Worm (Caenorhabditis elegans): ENCODE results near the gene T01D3.3.

T01D3.3 gene

DNA sequence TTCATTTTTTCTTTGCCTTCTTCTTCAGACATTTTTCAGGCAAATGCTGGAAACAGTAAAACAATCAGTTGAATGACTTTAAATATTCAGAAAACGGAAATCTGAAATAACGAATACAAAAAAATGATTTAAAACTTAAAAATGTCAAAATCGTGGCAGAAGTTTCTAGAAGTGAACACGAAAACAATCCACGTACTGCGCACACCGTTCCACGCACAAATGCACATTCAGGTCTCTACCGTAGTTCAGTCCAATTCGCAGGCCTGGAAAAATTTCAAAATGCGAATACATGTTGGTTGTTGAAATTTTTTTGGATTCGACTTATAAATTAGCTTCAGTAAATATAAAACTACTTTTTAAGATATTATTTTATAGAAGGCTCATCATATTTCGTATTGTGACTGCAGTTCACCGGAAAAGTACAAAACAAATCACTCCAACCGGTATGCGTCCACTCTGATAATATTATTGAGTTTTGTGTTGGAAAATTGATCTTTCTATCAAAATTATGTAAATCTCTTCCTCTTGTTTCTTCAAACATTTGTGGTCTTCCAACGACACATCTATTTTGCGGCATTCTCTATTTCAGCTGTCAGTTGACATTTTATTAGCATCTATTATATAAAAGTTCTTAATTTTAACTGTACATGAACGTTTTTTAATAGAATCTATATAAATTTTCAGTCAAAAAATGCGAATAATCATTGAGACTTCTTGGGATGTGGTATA is 32.0 kb upstream of the T01D3.3 start, which contains the start of the genes mip-2 and F58G11.4:
TSS of gene mip-2 (minus strand) at position 48 of the 729 bp plus-strand sequence.
TSS of gene F58G11.4 (plus strand) at position 679 of the 729 bp plus-strand sequence.
- no peak for TF ChIP-seq unc-62 (GFP tag; optimal IDR thresholded peaks at IDR 0.05)

DNA sequence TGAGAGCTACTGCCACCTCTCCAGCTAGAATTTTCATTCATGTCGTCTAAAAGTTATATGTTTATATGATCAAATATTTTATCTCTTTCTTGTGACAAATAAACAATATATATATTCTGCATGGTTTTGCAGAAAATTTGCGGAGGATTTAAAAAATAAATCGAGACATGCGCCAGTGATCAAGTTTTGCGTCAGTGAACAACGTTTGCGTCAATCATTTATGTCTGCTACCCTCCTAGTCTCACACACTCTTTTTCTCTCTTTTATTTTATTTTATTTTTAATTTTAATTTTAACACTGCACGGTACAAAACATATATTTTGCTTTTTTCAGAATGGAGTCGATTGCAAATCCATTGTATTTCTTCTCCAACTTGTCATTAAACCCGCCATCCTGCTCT is 25.5 kb upstream of the T01D3.3 start, which contains the start of the genes tag-65 and ccz-1:
TSS of gene tag-65 (minus strand) at position 46 of the 400 bp plus-strand sequence.
TSS of gene ccz-1 (plus strand) at position 334 of the 400 bp plus-strand sequence.
- no peak for TF ChIP-seq unc-62 (GFP tag; optimal IDR thresholded peaks at IDR 0.05)

DNA sequence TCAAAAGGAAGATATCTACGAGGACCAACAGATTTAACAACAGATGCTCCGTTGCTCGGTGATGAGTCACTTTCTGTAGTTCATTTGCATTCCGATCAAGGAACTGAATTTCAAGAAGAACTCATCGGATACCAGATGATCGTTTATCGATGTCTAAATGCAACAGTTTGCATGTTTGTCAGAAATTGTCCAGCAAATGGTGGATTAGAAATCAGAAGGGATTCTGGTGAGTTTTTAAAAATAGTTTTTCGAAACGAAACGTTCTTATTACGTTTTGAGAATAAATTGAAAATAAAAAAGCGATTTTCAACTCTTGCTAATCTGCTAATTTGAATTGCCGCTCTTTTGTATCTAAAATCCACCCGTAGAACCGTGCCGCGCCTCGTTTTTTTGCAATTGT is 24.2 kb upstream of the T01D3.3 start:
- TF ChIP-seq unc-62 (GFP tag; optimal IDR thresholded peaks at IDR 0.05), result no peak

DNA sequence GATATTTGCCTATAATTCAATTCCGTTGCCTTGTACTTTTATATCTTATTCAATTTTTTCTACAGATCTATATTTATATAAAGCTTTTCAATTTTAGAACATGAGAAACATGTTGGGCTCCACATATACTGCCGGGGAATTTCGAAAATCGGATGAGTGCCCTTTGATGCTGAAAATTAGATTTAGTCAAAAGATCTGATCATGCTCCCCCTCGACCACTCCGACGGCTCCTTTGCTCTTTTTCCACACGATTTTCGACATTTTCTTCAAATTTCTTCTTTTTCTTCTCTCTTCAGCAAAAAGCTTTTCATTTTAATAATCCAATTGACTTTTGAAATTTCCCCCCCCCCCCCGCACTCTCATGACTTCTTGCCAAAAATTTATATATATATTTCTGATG is 22.6 kb upstream of the T01D3.3 start:
- TF ChIP-seq unc-62 (GFP tag; optimal IDR thresholded peaks at IDR 0.05), result no peak

DNA sequence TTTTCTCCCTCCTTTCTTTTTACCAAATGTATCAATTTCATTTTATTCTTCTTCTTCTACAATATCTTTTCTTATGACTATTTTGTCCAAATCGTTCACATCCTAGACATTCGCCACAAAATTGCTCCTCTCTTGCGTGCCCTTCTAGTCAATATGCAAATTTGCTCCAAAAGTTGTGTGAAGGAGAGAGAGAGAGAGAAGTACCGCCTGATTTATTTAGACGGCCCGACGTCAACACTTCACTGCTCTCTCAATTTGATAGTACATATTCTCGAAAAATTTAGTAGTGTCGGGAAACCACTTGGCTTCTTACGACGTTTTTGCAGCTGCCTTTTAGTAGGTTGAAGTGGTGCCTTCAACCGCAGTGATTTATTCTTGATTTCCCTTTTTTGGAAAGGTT is 17.6 kb upstream of the T01D3.3 start:
- TF ChIP-seq unc-62 (GFP tag; optimal IDR thresholded peaks at IDR 0.05), result no peak

DNA sequence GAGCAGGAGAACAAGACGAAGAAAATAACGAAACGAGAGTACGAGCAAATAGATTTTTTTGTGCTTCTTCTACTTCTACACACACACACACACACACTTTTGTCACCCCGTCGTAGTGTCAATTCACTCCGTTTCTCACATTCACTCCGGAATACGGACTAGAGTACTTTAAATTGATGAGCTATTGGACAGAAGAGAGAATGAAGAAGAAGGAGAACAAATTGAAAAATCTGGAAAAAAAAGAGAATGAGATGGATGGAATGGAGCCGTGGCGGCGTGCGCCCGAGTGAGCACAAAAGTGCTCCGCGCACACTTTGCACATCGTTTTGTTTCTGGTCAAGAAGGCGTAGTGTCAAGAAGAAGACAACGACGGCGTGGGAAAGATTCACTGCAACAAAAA is 16.6 kb upstream of the T01D3.3 start:
- no peak for TF ChIP-seq unc-62 (GFP tag; optimal IDR thresholded peaks at IDR 0.05)

ce11 chrV:13689592-13689991 is 14.5 kb upstream of the T01D3.3 start, which contains the start of gene T01D3.1:
TSS of gene T01D3.1 (plus strand) at chrV:13689892.
- TF ChIP-seq unc-62 (GFP tag; optimal IDR thresholded peaks at IDR 0.05), result no peak

ce11 chrV:13690276-13690675 is 13.8 kb upstream of the T01D3.3 start:
- TF ChIP-seq unc-62 (GFP tag; optimal IDR thresholded peaks at IDR 0.05), result no peak

- TF ChIP-seq unc-62 (GFP tag; optimal IDR thresholded peaks at IDR 0.05), result no peak
Measured at ce11 chrV:13694103-13694502, 10.0 kb upstream of the T01D3.3 start.

- no peak for TF ChIP-seq unc-62 (GFP tag; optimal IDR thresholded peaks at IDR 0.05)
Measured at ce11 chrV:13707295-13707694, 3.2 kb downstream of the T01D3.3 start, which contains the start of gene hlh-34. TSS of gene hlh-34 (minus strand) at chrV:13707395.

ce11 chrV:13711060-13711459 is 7.0 kb downstream of the T01D3.3 start, which contains the start of gene srx-96:
TSS of gene srx-96 (plus strand) at chrV:13711360.
- TF ChIP-seq unc-62 (GFP tag; optimal IDR thresholded peaks at IDR 0.05), result no peak

DNA sequence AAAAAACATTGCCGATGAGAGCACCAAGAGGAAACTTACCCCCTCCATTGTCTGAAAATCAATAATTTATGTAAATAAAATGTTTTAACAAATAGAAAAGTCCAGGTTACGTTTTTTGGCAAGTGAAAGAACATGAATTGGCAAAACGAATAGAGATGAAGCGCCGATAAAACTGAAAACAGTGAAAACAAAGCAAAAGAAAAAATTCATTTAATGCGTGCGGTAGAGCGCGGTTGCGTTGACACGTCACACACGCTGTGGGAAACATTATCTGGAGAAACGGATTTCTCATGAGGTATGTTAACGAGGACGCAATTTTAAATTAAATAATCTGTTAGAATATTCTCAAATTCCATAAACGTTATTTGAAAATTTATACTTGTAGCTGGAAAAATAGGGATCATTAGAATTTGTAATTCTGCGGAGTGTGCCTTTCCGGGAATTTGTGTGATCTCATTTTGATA is 11.2 kb downstream of the T01D3.3 start, which contains the start of gene zipt-9:
TSS of gene zipt-9 (minus strand) at position 51 of the 464 bp plus-strand sequence.
- no peak for TF ChIP-seq unc-62 (GFP tag; optimal IDR thresholded peaks at IDR 0.05)

DNA sequence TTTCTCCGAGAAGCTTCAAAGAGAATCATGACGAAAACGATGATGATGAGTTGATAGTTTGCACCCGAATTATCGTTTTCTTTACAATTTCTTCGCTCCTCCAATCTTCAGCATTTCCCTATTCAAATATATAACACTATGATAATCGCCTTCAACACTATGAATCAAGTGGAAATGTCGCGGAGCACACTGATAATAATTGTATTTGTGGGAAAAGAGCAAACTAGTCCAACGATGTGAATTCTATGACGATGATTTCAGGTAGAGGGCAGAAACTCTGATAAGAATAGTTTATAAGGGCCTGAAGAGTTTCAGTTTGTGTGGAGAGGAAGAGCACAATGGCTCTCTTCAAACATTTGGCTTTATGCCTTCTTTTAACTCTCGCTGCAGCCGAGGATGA is 12.5 kb downstream of the T01D3.3 start, which contains the start of gene T01D3.6:
TSS of gene T01D3.6 (plus strand) at position 294 of the 400 bp plus-strand sequence.
- TF ChIP-seq unc-62 (GFP tag; optimal IDR thresholded peaks at IDR 0.05), result no peak

- TF ChIP-seq unc-62 (GFP tag; optimal IDR thresholded peaks at IDR 0.05), result no peak
Measured at ce11 chrV:13724781-13725180, 20.7 kb downstream of the T01D3.3 start, which contains the start of gene F35E12.2. TSS of gene F35E12.2 (minus strand) at chrV:13724881.

DNA sequence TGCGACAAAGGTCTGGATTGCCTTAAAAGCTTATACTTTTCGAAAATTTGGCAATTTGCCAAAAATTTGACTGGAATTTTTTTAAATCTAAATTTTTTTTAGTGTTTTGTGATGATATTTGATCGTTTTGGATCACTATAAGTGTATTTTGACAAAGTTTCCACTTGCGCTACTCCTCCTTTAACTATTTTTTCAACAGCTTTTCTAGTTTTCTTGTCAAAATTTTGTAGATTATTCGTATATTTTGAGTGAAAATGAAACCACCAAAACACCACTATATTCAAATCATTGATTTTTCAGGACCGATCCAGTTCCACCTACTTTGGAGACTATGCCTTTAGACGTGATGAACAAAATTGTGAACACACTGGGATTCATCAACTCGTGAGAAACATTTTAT is 21.5 kb downstream of the T01D3.3 start, which contains the start of gene fbxa-181:
TSS of gene fbxa-181 (plus strand) at position 301 of the 400 bp plus-strand sequence.
- TF ChIP-seq unc-62 (GFP tag; optimal IDR thresholded peaks at IDR 0.05), result no peak

- no peak for TF ChIP-seq unc-62 (GFP tag; optimal IDR thresholded peaks at IDR 0.05)
Measured at ce11 chrV:13730762-13731161, 26.7 kb downstream of the T01D3.3 start, which contains the start of gene dct-17. TSS of gene dct-17 (minus strand) at chrV:13730784.

ce11 chrV:13736147-13736546 is 32.1 kb downstream of the T01D3.3 start, which contains the start of gene F35E12.6:
TSS of gene F35E12.6 (minus strand) at chrV:13736247.
- TF ChIP-seq unc-62 (GFP tag; optimal IDR thresholded peaks at IDR 0.05), result no peak
